Worm (Caenorhabditis elegans) whole organism, young adult: Measurements from ENCODE around the gene aps-1.

Experiments used
- B0261.1 ChIP-seq: sonication (generic microtip); optimal IDR thresholded peaks from 2 replicates; lab custom pipeline; 2016; ENCODE audit warnings: mild to moderate bottlenecking, missing genetic modification characterization, moderate library complexity, missing compliant biosample characterization
- B0336.3 ChIP-seq: fragments of 200-800 bp; sonication (Bioruptor generic); IDR thresholded peaks from 2 replicates; pipeline ENCODE4 v1.3.6; 2022; ENCODE audit warnings: missing genetic modification characterization, missing compliant biosample characterization
- C06A6.2 ChIP-seq: fragments of 200-800 bp; sonication (Bioruptor generic); conservative IDR thresholded peaks from 2 replicates; pipeline ENCODE4 v1.3.6; 2022; ENCODE audit warnings: missing genetic modification characterization, missing compliant biosample characterization
- F10E7.11 ChIP-seq: sonication (generic microtip); optimal IDR thresholded peaks from 2 replicates; lab custom pipeline; 2017; ENCODE audit warnings: mild to moderate bottlenecking, missing genetic modification characterization, moderate library complexity, missing compliant biosample characterization
- F33H1.4 ChIP-seq: fragments of 200-800 bp; sonication (Bioruptor generic); IDR thresholded peaks from 2 replicates; pipeline ENCODE4 v1.3.6; 2022; ENCODE audit warnings: missing genetic modification reagents, missing genetic modification characterization, missing compliant biosample characterization
- F37B4.10 ChIP-seq: fragments of 200-800 bp; sonication (Bioruptor generic); IDR thresholded peaks from 2 replicates; pipeline ENCODE4 v1.3.6; 2022; ENCODE audit warnings: missing genetic modification characterization, missing compliant biosample characterization
- F39B2.1 ChIP-seq: fragments of 200-800 bp; sonication (Bioruptor generic); IDR thresholded peaks from 2 replicates; pipeline ENCODE4 v1.3.6; 2022; ENCODE audit warnings: missing genetic modification reagents, missing genetic modification characterization, missing compliant biosample characterization
- F55B11.4 ChIP-seq: sonication (generic microtip); optimal IDR thresholded peaks from 2 replicates; lab custom pipeline; 2016; ENCODE audit warnings: missing compliant biosample characterization, missing genetic modification characterization, borderline replicate concordance; ENCODE audit not compliant: insufficient read depth
- T07F8.4 ChIP-seq: sonication (generic microtip); optimal IDR thresholded peaks from 2 replicates; lab custom pipeline; 2016; ENCODE audit warnings: mild to moderate bottlenecking, missing genetic modification characterization, moderate library complexity, missing compliant biosample characterization
- Y53G8AR.9 ChIP-seq: fragments of 200-800 bp; sonication (Bioruptor generic); conservative IDR thresholded peaks from 2 replicates; pipeline ENCODE4 v1.3.6; 2022; ENCODE audit warnings: missing genetic modification reagents, missing genetic modification characterization, missing compliant biosample characterization
- Y67H2A.10 ChIP-seq: fragments of 200-800 bp; sonication (Bioruptor generic); conservative IDR thresholded peaks from 2 replicates; pipeline ENCODE4 v1.3.6; 2022; ENCODE audit warnings: missing genetic modification reagents, missing genetic modification characterization, missing compliant biosample characterization
- athp-1 ChIP-seq: sonication (generic microtip); optimal IDR thresholded peaks from 2 replicates; lab custom pipeline; 2017; ENCODE audit warnings: mild to moderate bottlenecking, missing genetic modification characterization, missing compliant biosample characterization
- bed-2 ChIP-seq: fragments of 200-800 bp; sonication (Bioruptor generic); IDR thresholded peaks from 2 replicates; pipeline ENCODE4 v1.3.6; 2022; ENCODE audit warnings: missing genetic modification reagents, missing genetic modification characterization, missing compliant biosample characterization
- ccch-3 ChIP-seq: fragments of 200-800 bp; sonication (Bioruptor generic); optimal IDR thresholded peaks from 2 replicates; lab custom pipeline; 2018; ENCODE audit warnings: mild to moderate bottlenecking, missing genetic modification characterization, missing compliant biosample characterization
- cebp-1 ChIP-seq, 2 experiments: fragments of 200-800 bp in 1 of 2; sonication (Bioruptor generic) in 1 of 2; sonication (generic microtip) in 1 of 2; IDR thresholded peaks in 1 of 2; optimal IDR thresholded peaks in 1 of 2; 2 replicates each; pipeline versions ENCODE4 v1.3.6 to Lab custom; 2017 to 2022; ENCODE audit warnings: missing compliant biosample characterization in 2 of 2, missing genetic modification characterization in 2 of 2, mild to moderate bottlenecking in 1 of 2, missing genetic modification reagents in 1 of 2, moderate library complexity in 1 of 2
- ceh-79 ChIP-seq: sonication (generic microtip); optimal IDR thresholded peaks from 2 replicates; lab custom pipeline; 2017; ENCODE audit warnings: mild to moderate bottlenecking, missing genetic modification characterization, missing compliant biosample characterization
- dox-1 ChIP-seq: fragments of 200-800 bp; sonication (Bioruptor generic); IDR thresholded peaks from 2 replicates; pipeline ENCODE4 v1.3.6; 2022; ENCODE audit warnings: missing genetic modification reagents, missing genetic modification characterization, missing compliant biosample characterization
- dpff-1 ChIP-seq: sonication (generic microtip); optimal IDR thresholded peaks from 2 replicates; lab custom pipeline; 2017; ENCODE audit warnings: mild to moderate bottlenecking, missing genetic modification characterization, missing compliant biosample characterization
- egl-18 ChIP-seq: fragments of 200-800 bp; sonication (Bioruptor generic); IDR thresholded peaks from 2 replicates; pipeline ENCODE4 v1.3.6; 2022; ENCODE audit warnings: missing genetic modification reagents, missing genetic modification characterization, missing compliant biosample characterization
- egl-44 ChIP-seq: fragments of 200-800 bp; sonication (Bioruptor generic); IDR thresholded peaks from 2 replicates; pipeline ENCODE4 v1.3.6; 2022; ENCODE audit warnings: missing genetic modification reagents, missing genetic modification characterization, missing compliant biosample characterization
- gei-17 ChIP-seq: fragments of 200-800 bp; sonication (Bioruptor generic); optimal IDR thresholded peaks from 2 replicates; lab custom pipeline; 2018; ENCODE audit warnings: mild to moderate bottlenecking, missing genetic modification characterization, missing compliant biosample characterization
- hrde-1 ChIP-seq: sonication (generic microtip); optimal IDR thresholded peaks from 2 replicates; lab custom pipeline; 2016; ENCODE audit warnings: missing genetic modification characterization, mild to moderate bottlenecking, missing compliant biosample characterization, moderate library complexity, missing genotype, missing genetic modification reagents, borderline replicate concordance
- lag-1 ChIP-seq: fragments of 200-800 bp; sonication (Bioruptor generic); IDR thresholded peaks from 2 replicates; pipeline ENCODE4 v1.3.6; 2022; ENCODE audit warnings: missing genetic modification reagents, missing genetic modification characterization, missing compliant biosample characterization
- lin-40 ChIP-seq: sonication (generic microtip); optimal IDR thresholded peaks from 2 replicates; lab custom pipeline; 2016; ENCODE audit warnings: missing genetic modification characterization, mild to moderate bottlenecking, missing compliant biosample characterization, missing genotype, missing genetic modification reagents
- madf-10 ChIP-seq: sonication (generic microtip); optimal IDR thresholded peaks from 2 replicates; lab custom pipeline; 2016; ENCODE audit warnings: mild to moderate bottlenecking, missing genetic modification characterization, missing compliant biosample characterization
- mcd-1 ChIP-seq: fragments of 200-800 bp; sonication (Bioruptor generic); IDR thresholded peaks from 2 replicates; pipeline ENCODE4 v1.3.6; 2022; ENCODE audit warnings: missing genetic modification reagents, missing genetic modification characterization, missing compliant biosample characterization
- nhr-120 ChIP-seq: fragments of 200-800 bp; sonication (Bioruptor generic); IDR thresholded peaks from 2 replicates; pipeline ENCODE4 v1.3.6; 2022; ENCODE audit warnings: missing genetic modification characterization, missing compliant biosample characterization
- nhr-179 ChIP-seq: sonication (generic microtip); optimal IDR thresholded peaks from 2 replicates; lab custom pipeline; 2016; ENCODE audit warnings: mild to moderate bottlenecking, missing genetic modification characterization, missing compliant biosample characterization
- pbrm-1 ChIP-seq: fragments of 200-800 bp; sonication (Bioruptor generic); IDR thresholded peaks from 2 replicates; pipeline ENCODE4 v1.3.6; 2022; ENCODE audit warnings: missing genetic modification reagents, missing genetic modification characterization, missing compliant biosample characterization
- pha-4 ChIP-seq: fragments of 150-350 bp; sonication (generic microtip); optimal IDR thresholded peaks from 2 replicates; lab custom pipeline; 2014; ENCODE audit warnings: missing biosample characterization, missing genetic modification reagents, missing genetic modification characterization
- rpc-1 ChIP-seq, 2 experiments: fragments of 150-350 bp in 1 of 2; sonication (generic microtip) in 1 of 2; optimal IDR thresholded peaks; 2 replicates each; lab custom pipeline; 2014 to 2018; ENCODE audit warnings: missing biosample characterization in 1 of 2, missing genetic modification characterization in 1 of 2, missing genetic modification reagents in 1 of 2, missing genotype in 1 of 2
- sea-2 ChIP-seq: fragments of 200-800 bp; sonication (Bioruptor generic); IDR thresholded peaks from 2 replicates; pipeline ENCODE4 v1.3.6; 2022; ENCODE audit warnings: missing genetic modification characterization, missing compliant biosample characterization
- snpc-1.3 ChIP-seq: sonication (generic microtip); optimal IDR thresholded peaks from 2 replicates; lab custom pipeline; 2017; ENCODE audit warnings: missing genetic modification characterization, mild to moderate bottlenecking, missing compliant biosample characterization, antibody characterized with exemption, moderate library complexity, missing genotype, missing genetic modification reagents; ENCODE audit not compliant: insufficient read depth
- snpc-3.4 ChIP-seq: sonication (generic microtip); optimal IDR thresholded peaks from 2 replicates; lab custom pipeline; 2017; ENCODE audit warnings: missing genetic modification characterization, mild to moderate bottlenecking, missing compliant biosample characterization, antibody characterized with exemption, moderate library complexity, missing genotype, missing genetic modification reagents
- tbx-9 ChIP-seq: sonication (generic microtip); optimal IDR thresholded peaks from 2 replicates; lab custom pipeline; 2016; ENCODE audit warnings: borderline replicate concordance, missing genetic modification characterization, inconsistent platforms, missing compliant biosample characterization
- unc-62 ChIP-seq: fragments of 150-350 bp; optimal IDR thresholded peaks from 2 replicates; lab custom pipeline; 2014; ENCODE audit warnings: missing biosample characterization, missing genetic modification reagents, missing genetic modification characterization
- zfh-2 ChIP-seq: fragments of 200-800 bp; sonication (Bioruptor generic); conservative IDR thresholded peaks from 2 replicates; pipeline ENCODE4 v1.3.6; 2022; ENCODE audit warnings: missing genetic modification reagents, missing genetic modification characterization, missing compliant biosample characterization
- ztf-22 ChIP-seq: fragments of 200-800 bp; sonication (Bioruptor generic); optimal IDR thresholded peaks from 2 replicates; lab custom pipeline; 2018; ENCODE audit warnings: mild to moderate bottlenecking, missing genetic modification characterization, moderate library complexity, missing compliant biosample characterization
- ztf-25 ChIP-seq: fragments of 200-800 bp; sonication (Bioruptor generic); IDR thresholded peaks from 2 replicates; pipeline ENCODE4 v1.3.6; 2022; ENCODE audit warnings: missing genetic modification reagents, missing genetic modification characterization, missing compliant biosample characterization
- ztf-26 ChIP-seq: sonication (generic microtip); optimal IDR thresholded peaks from 2 replicates; lab custom pipeline; 2017; ENCODE audit warnings: missing genetic modification characterization, missing compliant biosample characterization

The aps-1 gene

DNA sequence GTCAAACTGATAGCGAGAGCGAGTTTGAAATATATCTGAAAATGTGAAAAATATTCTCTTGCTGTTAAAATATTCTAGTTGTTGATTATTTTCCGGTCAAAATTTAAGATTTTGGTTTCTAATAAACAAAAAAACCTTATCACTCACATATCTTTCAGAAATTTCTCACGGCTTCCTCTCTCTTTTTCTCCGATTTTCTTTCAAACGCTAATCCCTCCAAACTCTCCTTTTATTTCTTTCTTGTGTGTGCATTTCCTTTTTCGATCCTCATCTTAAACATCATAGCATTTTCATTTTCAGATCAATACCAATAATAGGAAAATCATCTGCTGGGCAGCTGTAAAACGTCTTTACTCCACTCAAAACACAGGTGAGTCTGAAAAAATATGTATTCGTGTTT is 14.5 kb upstream of the aps-1 start, which contains the start of gene fos-1 (continued):
- TF ChIP-seq bed-2 (GFP tag; lab: Robert Waterston, UW): no peak

DNA sequence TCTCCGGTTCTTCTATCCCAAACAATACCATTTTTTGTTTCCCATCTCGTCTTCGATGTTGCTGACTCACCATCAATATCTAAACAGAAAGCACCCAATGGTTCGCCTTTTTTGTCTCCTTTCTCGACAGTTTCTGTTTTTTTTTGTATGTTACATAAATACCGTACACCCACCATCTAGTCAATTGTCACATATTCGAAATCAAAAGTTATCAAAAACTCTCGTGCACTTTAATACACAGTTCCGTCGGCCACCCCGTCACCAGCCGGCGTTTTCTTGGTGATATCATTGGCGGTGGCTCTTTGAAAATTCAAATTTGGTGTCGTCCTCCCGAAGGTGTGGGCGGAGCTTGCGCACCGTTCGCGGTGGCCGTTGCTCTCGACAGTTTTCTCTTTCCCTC is 9.8 kb upstream of the aps-1 start:
- TF ChIP-seq nhr-120 (GFP tag; lab: Robert Waterston, UW) (no peak), sea-2 (no peak), zfh-2 (GFP tag; lab: Robert Waterston, UW) (peak; percentile 63; the same call in 1 of the 2 replicates), nhr-179 (tag; lab: Kevin White, UChicago) (no peak)

DNA sequence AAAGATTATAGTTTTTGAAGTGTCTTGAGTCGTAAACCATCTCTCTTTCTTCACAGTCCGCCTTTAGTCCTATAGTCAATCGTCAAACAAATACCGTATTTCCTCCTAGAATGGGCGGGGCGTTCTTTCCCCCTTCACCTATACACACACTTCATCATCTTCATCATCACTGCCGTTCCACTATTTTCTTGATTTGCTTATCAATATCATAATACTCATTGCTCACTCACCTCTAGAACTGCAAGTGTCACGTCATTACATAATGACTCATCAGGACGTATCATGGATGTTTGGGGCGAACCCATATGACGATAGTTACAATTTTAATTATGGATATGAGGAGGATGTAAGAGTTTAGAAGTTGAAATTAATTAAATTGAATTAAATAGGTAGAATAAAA is 7.1 kb upstream of the aps-1 start:
- TF ChIP-seq ceh-79 (tag; lab: Kevin White, UChicago): no peak
- TF ChIP-seq snpc-3.4 (tag; lab: Kevin White, UChicago): no peak
- TF ChIP-seq rpc-1 (optimal IDR thresholded peaks at IDR 0.05; lab: Kevin White, UChicago): no peak
- TF ChIP-seq rpc-1 (tag; optimal IDR thresholded peaks at IDR 0.05; lab: Kevin White, UChicago): no peak
- no peak for TF ChIP-seq ztf-26 (tag; lab: Kevin White, UChicago)
- TF ChIP-seq egl-44 (GFP tag; lab: Robert Waterston, UW): no peak
- no peak for TF ChIP-seq ztf-22 (GFP tag; lab: Kevin White, UChicago)
- TF ChIP-seq lin-40 (tag; lab: Kevin White, UChicago): no peak
- TF ChIP-seq bed-2 (GFP tag; lab: Robert Waterston, UW): no peak
- no peak for TF ChIP-seq madf-10
- TF ChIP-seq pha-4: no peak
- TF ChIP-seq hrde-1: no peak
- TF ChIP-seq dox-1 (GFP tag; lab: Robert Waterston, UW): no peak
- no peak for TF ChIP-seq F33H1.4 (GFP tag; lab: Robert Waterston, UW)
- no peak for TF ChIP-seq lag-1 (GFP tag; lab: Robert Waterston, UW)

DNA sequence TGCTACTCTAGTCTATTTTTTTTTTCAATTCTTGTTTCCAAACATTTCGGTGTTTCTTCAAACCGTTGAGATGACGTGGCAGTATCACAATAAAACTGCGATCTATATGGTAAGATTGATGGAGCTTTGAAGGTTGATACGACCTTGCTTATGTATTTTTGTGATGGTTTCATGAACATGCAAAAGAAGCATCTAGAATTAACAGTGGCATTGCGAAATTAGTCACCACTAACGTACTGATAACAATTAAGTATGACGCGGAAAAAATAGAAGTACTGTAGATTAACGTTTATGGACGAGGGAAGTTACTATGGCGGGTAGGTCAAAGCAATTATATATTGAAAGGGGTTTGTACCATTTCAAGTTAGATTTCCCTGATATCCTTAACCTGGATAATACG is 5.4 kb upstream of the aps-1 start:
- TF ChIP-seq cebp-1 (GFP tag; IDR thresholded peaks at IDR 0.05; lab: Robert Waterston, UW) (peak; percentile 72; the same call in 1 of the 2 replicates), cebp-1 (tag; optimal IDR thresholded peaks at IDR 0.05; lab: Kevin White, UChicago) (peak; percentile 86), zfh-2 (GFP tag; lab: Robert Waterston, UW) (no peak)

DNA sequence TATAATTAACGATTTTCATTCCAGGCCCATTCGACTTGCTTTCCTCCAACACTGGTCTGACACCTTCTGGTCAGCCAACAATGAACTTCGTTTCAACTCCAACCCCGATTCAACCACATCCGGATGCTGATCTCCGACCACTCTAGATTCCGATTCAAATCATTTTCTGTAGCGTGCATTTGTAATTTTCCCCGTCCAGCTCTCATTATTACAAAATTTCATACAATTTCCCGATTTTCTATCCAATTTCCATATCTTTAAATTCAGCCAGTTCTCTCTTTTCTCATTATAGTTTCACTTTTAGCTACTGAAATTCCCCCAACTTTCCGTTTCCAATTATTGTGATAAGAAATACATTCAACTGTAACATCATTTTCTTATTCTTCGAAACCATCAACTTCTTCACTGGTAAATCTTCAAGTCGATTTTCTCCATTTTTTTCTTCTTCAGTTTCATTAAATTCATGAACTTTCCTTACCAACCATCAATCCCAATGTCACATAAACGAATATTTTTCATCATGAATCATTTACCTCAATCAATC is 2.2 kb upstream of the aps-1 start:
- TF ChIP-seq athp-1 (tag; lab: Kevin White, UChicago) (no peak), lin-40 (tag; lab: Kevin White, UChicago) (no peak), pbrm-1 (peak; percentile 40; the same call in 1 of the 2 replicates), C06A6.2 (GFP tag; lab: Robert Waterston, UW) (no peak), F37B4.10 (no peak), Y53G8AR.9 (GFP tag; lab: Robert Waterston, UW) (peak; percentile 32; the same call in 1 of the 2 replicates), egl-18 (GFP tag; lab: Robert Waterston, UW) (no peak), Y67H2A.10 (GFP tag; lab: Robert Waterston, UW) (no peak), mcd-1 (GFP tag; lab: Robert Waterston, UW) (peak; percentile 4; the same call in 1 of the 2 replicates), sea-2 (no peak), tbx-9 (peak; percentile 2), gei-17 (GFP tag; lab: Kevin White, UChicago) (no peak), F39B2.1 (GFP tag; lab: Robert Waterston, UW) (no peak), unc-62 (GFP tag; lab: Kevin White, UChicago) (no peak), F10E7.11 (tag; lab: Kevin White, UChicago) (peak; percentile 63), F55B11.4 (tag; lab: Kevin White, UChicago) (no peak), bed-2 (GFP tag; lab: Robert Waterston, UW) (no peak), dpff-1 (no peak), ceh-79 (tag; lab: Kevin White, UChicago) (no peak), T07F8.4 (no peak), snpc-1.3 (no peak), ztf-25 (GFP tag; lab: Robert Waterston, UW) (no peak), B0261.1 (no peak), B0336.3 (GFP tag; lab: Robert Waterston, UW) (peak; percentile 68), ccch-3 (GFP tag; lab: Kevin White, UChicago) (no peak)
